Worm (Caenorhabditis elegans): ENCODE measurements around the gene K03B4.9.

ce11 chrV:4642691-4643090, 29.7 kb downstream of the K03B4.9 start, which contains the start of gene soc-1:
- TF ChIP-seq lin-13 (tag; optimal IDR thresholded peaks at IDR 0.05) (no peak), snpc-4 (tag; optimal IDR thresholded peaks at IDR 0.05) (no peak), lsy-2 (tag; optimal IDR thresholded peaks at IDR 0.05) (no peak), ces-1 (GFP tag; optimal IDR thresholded peaks at IDR 0.05) (no peak), unc-62 (GFP tag; optimal IDR thresholded peaks at IDR 0.05) (no peak), sptf-1 (tag; optimal IDR thresholded peaks at IDR 0.05) (no peak), blmp-1 (tag; optimal IDR thresholded peaks at IDR 0.05) (no peak)
